Worm (Caenorhabditis elegans): ENCODE measurements around the gene zfp-1.

DNA sequence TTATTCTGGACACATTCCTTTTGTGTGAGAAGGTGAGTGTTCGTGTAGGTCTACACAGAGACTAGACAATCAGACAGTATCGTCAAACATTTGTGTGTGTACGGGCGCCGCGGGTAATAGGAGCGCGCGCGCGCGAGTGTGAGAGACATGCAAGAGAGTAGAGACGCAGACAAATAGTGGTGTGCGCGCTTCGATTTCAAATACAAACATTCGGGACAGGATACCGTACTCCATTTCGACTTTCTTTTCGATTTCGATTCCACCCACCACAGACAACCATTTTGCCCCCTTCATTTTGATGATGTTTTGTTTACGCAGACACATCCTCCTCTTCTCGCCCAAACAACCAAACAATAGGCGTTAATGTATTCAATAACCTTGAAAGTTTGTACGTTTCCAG lies 3.5 kb downstream of the zfp-1 start:
- TF ChIP-seq ama-1 (optimal IDR thresholded peaks at IDR 0.05) = no peak
- no peak for TF ChIP-seq pes-1 (GFP tag; IDR thresholded peaks at IDR 0.05)
- no peak for TF ChIP-seq ets-7 (tag; optimal IDR thresholded peaks at IDR 0.05)
- no peak for TF ChIP-seq tra-4 (tag; optimal IDR thresholded peaks at IDR 0.05)
- TF ChIP-seq flt-1 (GFP tag; IDR thresholded peaks at IDR 0.05) = no peak
- no peak for TF ChIP-seq aly-1 (tag; optimal IDR thresholded peaks at IDR 0.05)
- TF ChIP-seq ceh-13 (GFP tag; optimal IDR thresholded peaks at IDR 0.05) = no peak
- TF ChIP-seq scrt-1 (GFP tag; IDR thresholded peaks at IDR 0.05) = no peak
- TF ChIP-seq hmbx-1 (tag; optimal IDR thresholded peaks at IDR 0.05) = no peak
- no peak for TF ChIP-seq hnd-1 (tag; optimal IDR thresholded peaks at IDR 0.05)
- TF ChIP-seq ceh-36 (tag; optimal IDR thresholded peaks at IDR 0.05) = no peak
- TF ChIP-seq tbx-37 (GFP tag; conservative IDR thresholded peaks at IDR 0.05) = no peak
- TF ChIP-seq B0310.2 (tag; optimal IDR thresholded peaks at IDR 0.05) = no peak
- TF ChIP-seq F13C5.2 (tag; optimal IDR thresholded peaks at IDR 0.05) = no peak

Data from whole organism, early embryonic.